Fruit fly (Drosophila melanogaster) whole organism, embryonic: Measurements from ENCODE around the gene CG43131.

ENCODE experiments used
- Atf-2 ChIP-seq: fragments of 200-800 bp; sonication (Bioruptor generic); optimal IDR thresholded peaks from 2 replicates; lab custom pipeline; 2016; ENCODE audit warnings: missing biosample characterization, missing genetic modification characterization
- B-H2 ChIP-seq: fragments of 200-800 bp; sonication (Bioruptor generic); optimal IDR thresholded peaks from 2 replicates; lab custom pipeline; 2018; ENCODE audit warnings: missing biosample characterization, mild to moderate bottlenecking, missing genetic modification characterization
- CG10321 ChIP-seq: fragments of 200-800 bp; sonication (Bioruptor generic); IDR thresholded peaks from 2 replicates; pipeline ENCODE4 v1.3.6; 2022; ENCODE audit warnings: missing biosample characterization, missing genetic modification characterization
- CG10366 ChIP-seq: fragments of 200-800 bp; sonication (Bioruptor generic); IDR thresholded peaks from 2 replicates; pipeline ENCODE4 v1.3.6; 2022; ENCODE audit warnings: missing biosample characterization, missing genetic modification characterization
- CG10543 ChIP-seq: fragments of 200-800 bp; sonication (Bioruptor generic); optimal IDR thresholded peaks from 3 replicates; lab custom pipeline; 2017; ENCODE audit warnings: missing biosample characterization, mild to moderate bottlenecking, missing genetic modification characterization, moderate library complexity
- CG10979 ChIP-seq: fragments of 200-800 bp; sonication (Bioruptor generic); optimal IDR thresholded peaks from 2 replicates; lab custom pipeline; 2018; ENCODE audit warnings: missing biosample characterization, mild to moderate bottlenecking, missing genetic modification characterization, moderate library complexity
- CG13624 ChIP-seq: fragments of 200-800 bp; sonication (Bioruptor generic); optimal IDR thresholded peaks from 2 replicates; lab custom pipeline; 2016; ENCODE audit warnings: missing biosample characterization, missing genetic modification characterization
- CG14014 ChIP-seq: fragments of 200-800 bp; sonication (Bioruptor generic); IDR thresholded peaks from 2 replicates; pipeline ENCODE4 v1.3.6; 2022; ENCODE audit warnings: missing biosample characterization, missing genetic modification characterization
- CG14965 ChIP-seq: fragments of 200-800 bp; sonication (Bioruptor generic); optimal IDR thresholded peaks from 2 replicates; lab custom pipeline; 2016; ENCODE audit warnings: missing biosample characterization, missing genetic modification characterization, borderline replicate concordance
- CG15073 ChIP-seq: fragments of 200-800 bp; sonication (Bioruptor generic); optimal IDR thresholded peaks from 2 replicates; lab custom pipeline; 2016; ENCODE audit warnings: missing biosample characterization, missing genetic modification characterization
- CG15479 ChIP-seq: fragments of 200-800 bp; sonication (Bioruptor generic); optimal IDR thresholded peaks from 3 replicates; lab custom pipeline; 2019; ENCODE audit warnings: missing biosample characterization, mild to moderate bottlenecking, missing genetic modification characterization, moderate library complexity
- CG16813 ChIP-seq: fragments of 200-800 bp; sonication (Bioruptor generic); IDR thresholded peaks from 3 replicates; pipeline ENCODE4 v1.3.6; 2022; ENCODE audit warnings: missing biosample characterization, missing genetic modification characterization; ENCODE audit not compliant: partially characterized antibody
- CG17912 ChIP-seq: fragments of 200-800 bp; sonication (Bioruptor generic); optimal IDR thresholded peaks from 2 replicates; lab custom pipeline; 2018; ENCODE audit warnings: missing biosample characterization, mild to moderate bottlenecking, missing genetic modification characterization
- CG2678 ChIP-seq: fragments of 200-800 bp; sonication (Bioruptor generic); optimal IDR thresholded peaks from 3 replicates; lab custom pipeline; 2019; ENCODE audit warnings: missing biosample characterization, mild to moderate bottlenecking, missing genetic modification characterization, moderate library complexity
- CG30403 ChIP-seq: fragments of 200-800 bp; sonication (Bioruptor generic); optimal IDR thresholded peaks from 3 replicates; lab custom pipeline; 2016; ENCODE audit warnings: missing biosample characterization, missing genetic modification characterization
- CG31441 ChIP-seq: fragments of 200-800 bp; sonication (Bioruptor generic); IDR thresholded peaks from 2 replicates; pipeline ENCODE4 v1.3.6; 2022; ENCODE audit warnings: missing biosample characterization, missing genetic modification characterization
- CG3838 ChIP-seq: fragments of 200-800 bp; sonication (Bioruptor generic); optimal IDR thresholded peaks from 3 replicates; lab custom pipeline; 2016; ENCODE audit warnings: missing biosample characterization, missing genetic modification characterization
- CG6689 ChIP-seq: fragments of 200-800 bp; sonication (Bioruptor generic); IDR thresholded peaks from 2 replicates; pipeline ENCODE4 v1.3.6; 2022; ENCODE audit warnings: missing biosample characterization, missing genetic modification characterization
- CG7271 ChIP-seq: fragments of 200-800 bp; sonication (Bioruptor generic); optimal IDR thresholded peaks from 2 replicates; lab custom pipeline; 2018; ENCODE audit warnings: missing biosample characterization, mild to moderate bottlenecking, missing genetic modification characterization, moderate library complexity
- CG7745 ChIP-seq: fragments of 200-800 bp; sonication (Bioruptor generic); optimal IDR thresholded peaks from 2 replicates; lab custom pipeline; 2018; ENCODE audit warnings: missing biosample characterization, mild to moderate bottlenecking, missing genetic modification characterization, moderate library complexity
- CG7928 ChIP-seq: fragments of 200-800 bp; sonication (Bioruptor generic); optimal IDR thresholded peaks from 2 replicates; lab custom pipeline; 2017; ENCODE audit warnings: missing biosample characterization, mild to moderate bottlenecking, missing genetic modification characterization
- CrebB ChIP-seq: fragments of 200-800 bp; sonication (Bioruptor generic); optimal IDR thresholded peaks from 3 replicates; lab custom pipeline; 2018; ENCODE audit warnings: missing biosample characterization, mild to moderate bottlenecking, missing genetic modification characterization
- HmgZ ChIP-seq: fragments of 200-800 bp; sonication (Bioruptor generic); optimal IDR thresholded peaks from 2 replicates; lab custom pipeline; 2018; ENCODE audit warnings: missing biosample characterization, mild to moderate bottlenecking, missing genetic modification characterization
- Hsf ChIP-seq: fragments of 200-800 bp; sonication (Bioruptor generic); optimal IDR thresholded peaks from 3 replicates; lab custom pipeline; 2016; ENCODE audit warnings: missing biosample characterization, missing genetic modification characterization
- Jarid2 ChIP-seq: fragments of 200-800 bp; sonication (Bioruptor generic); optimal IDR thresholded peaks from 3 replicates; lab custom pipeline; 2017; ENCODE audit warnings: mild to moderate bottlenecking, missing biosample characterization, missing genetic modification reagents, missing genetic modification characterization
- Lpt ChIP-seq: fragments of >200 bp; optimal IDR thresholded peaks from 2 replicates; lab custom pipeline; 2018; ENCODE audit warnings: missing biosample characterization, missing genetic modification characterization
- Med ChIP-seq: fragments of 200-800 bp; sonication (Bioruptor generic); peaks from one replicate; lab custom pipeline; 2016; ENCODE audit warnings: missing biosample characterization, missing genetic modification characterization, mild to moderate bottlenecking, inconsistent platforms, moderate library complexity
- Mes4 ChIP-seq: fragments of 200-800 bp; sonication (Bioruptor generic); optimal IDR thresholded peaks from 2 replicates; lab custom pipeline; 2016; ENCODE audit warnings: missing biosample characterization, missing genetic modification characterization
- Xbp1 ChIP-seq: fragments of 200-800 bp; sonication (Bioruptor generic); optimal IDR thresholded peaks from 3 replicates; lab custom pipeline; 2016; ENCODE audit warnings: missing biosample characterization, mild to moderate bottlenecking, missing genetic modification characterization
- YL-1 ChIP-seq: fragments of 200-800 bp; sonication (Bioruptor generic); optimal IDR thresholded peaks from 3 replicates; lab custom pipeline; 2017; ENCODE audit warnings: missing biosample characterization, mild to moderate bottlenecking, missing genetic modification characterization
- aop ChIP-seq: fragments of 200-800 bp; sonication (Bioruptor generic); IDR thresholded peaks from 2 replicates; pipeline ENCODE4 v1.3.6; 2022; ENCODE audit warnings: missing biosample characterization, missing genetic modification characterization
- ato ChIP-seq: fragments of 200-800 bp; sonication (Bioruptor generic); IDR thresholded peaks from 2 replicates; pipeline ENCODE4 v1.3.6; 2022; ENCODE audit warnings: missing biosample characterization, missing genetic modification characterization; ENCODE audit not compliant: partially characterized antibody
- az2 ChIP-seq: fragments of 200-800 bp; sonication (Bioruptor generic); optimal IDR thresholded peaks from 3 replicates; lab custom pipeline; 2016; ENCODE audit warnings: missing biosample characterization, missing genetic modification characterization
- caup ChIP-seq: fragments of 200-800 bp; sonication (Bioruptor generic); optimal IDR thresholded peaks from 3 replicates; lab custom pipeline; 2017; ENCODE audit warnings: missing biosample characterization, mild to moderate bottlenecking, missing genetic modification characterization, moderate library complexity; ENCODE audit not compliant: severe bottlenecking
- chinmo ChIP-seq: fragments of 200-800 bp; sonication (Bioruptor generic); IDR thresholded peaks from 4 replicates; pipeline ENCODE4 v1.3.6; 2022; ENCODE audit warnings: missing biosample characterization, missing genetic modification characterization; ENCODE audit not compliant: partially characterized antibody
- danr ChIP-seq: fragments of 200-800 bp; sonication (Bioruptor generic); IDR thresholded peaks from 2 replicates; pipeline ENCODE4 v1.3.6; 2022; ENCODE audit warnings: missing biosample characterization, missing genetic modification characterization
- fu2 ChIP-seq: fragments of 200-800 bp; sonication (Bioruptor generic); optimal IDR thresholded peaks from 2 replicates; lab custom pipeline; 2016; ENCODE audit warnings: missing biosample characterization, missing genetic modification characterization
- grau ChIP-seq: fragments of 200-800 bp; optimal IDR thresholded peaks from 3 replicates; lab custom pipeline; 2019; ENCODE audit warnings: missing biosample characterization, mild to moderate bottlenecking, missing genetic modification characterization, moderate library complexity
- nmo ChIP-seq: fragments of 200-800 bp; sonication (Bioruptor generic); optimal IDR thresholded peaks from 2 replicates; lab custom pipeline; 2018; ENCODE audit warnings: missing biosample characterization, mild to moderate bottlenecking, missing genetic modification characterization, moderate library complexity
- otp ChIP-seq: fragments of 200-800 bp; sonication (Bioruptor generic); IDR thresholded peaks from 3 replicates; pipeline ENCODE4, ENCODE4 v1.3.6; 2022; ENCODE audit warnings: missing biosample characterization, missing genetic modification characterization
- p53 ChIP-seq: fragments of 200-800 bp; sonication (Bioruptor generic); optimal IDR thresholded peaks from 2 replicates; lab custom pipeline; 2016; ENCODE audit warnings: missing biosample characterization, missing genetic modification characterization
- phol ChIP-seq: fragments of 200-800 bp; sonication (Bioruptor generic); optimal IDR thresholded peaks from 3 replicates; lab custom pipeline; 2018; ENCODE audit warnings: missing biosample characterization, mild to moderate bottlenecking, missing genetic modification characterization, moderate library complexity
- row ChIP-seq: fragments of 200-800 bp; sonication (Bioruptor generic); IDR thresholded peaks from 3 replicates; pipeline ENCODE4 v1.3.6; 2022; ENCODE audit warnings: missing biosample characterization, missing genetic modification characterization
- sc ChIP-seq, 3 experiments: fragments of >200 bp in 2 of 3; fragments of 200-800 bp in 1 of 3; sonication (Bioruptor generic) in 1 of 3; optimal IDR thresholded peaks; 2 replicates in 2 of 3; 3 replicates in 1 of 3; lab custom pipeline; 2017; ENCODE audit warnings: mild to moderate bottlenecking in 1 of 3, missing biosample characterization in 1 of 3, missing genetic modification characterization in 1 of 3, missing genetic modification reagents in 1 of 3
- slbo ChIP-seq: fragments of 200-800 bp; sonication (Bioruptor generic); IDR thresholded peaks from 2 replicates; pipeline ENCODE4 v1.3.6; 2022; ENCODE audit warnings: missing biosample characterization, missing genetic modification characterization
- ssp ChIP-seq: fragments of 200-800 bp; sonication (Bioruptor generic); IDR thresholded peaks from 2 replicates; pipeline ENCODE4 v1.3.6; 2022; ENCODE audit warnings: missing biosample characterization, missing genetic modification characterization
- tin ChIP-seq: fragments of 200-800 bp; sonication (Bioruptor generic); optimal IDR thresholded peaks from 3 replicates; lab custom pipeline; 2016; ENCODE audit warnings: missing biosample characterization, missing genetic modification characterization
- tio ChIP-seq: fragments of 200-800 bp; sonication (Bioruptor generic); optimal IDR thresholded peaks from 2 replicates; lab custom pipeline; 2017; ENCODE audit warnings: missing biosample characterization, missing genetic modification characterization, inconsistent platforms
- tx ChIP-seq: fragments of 200-800 bp; sonication (Bioruptor generic); optimal IDR thresholded peaks from 2 replicates; lab custom pipeline; 2016; ENCODE audit warnings: missing biosample characterization, missing genetic modification characterization
- vvl ChIP-seq: fragments of 200-800 bp; sonication (Bioruptor generic); IDR thresholded peaks from 2 replicates; pipeline ENCODE4 v1.3.6; 2022; ENCODE audit warnings: missing biosample characterization, missing genetic modification characterization
- wek ChIP-seq: fragments of 200-800 bp; sonication (Bioruptor generic); optimal IDR thresholded peaks from 3 replicates; lab custom pipeline; 2018; ENCODE audit warnings: missing biosample characterization, mild to moderate bottlenecking, missing genetic modification characterization, moderate library complexity

CG43131 gene

dm6 chr3R:5060281-5060668 lies 48.7 kb downstream of the CG43131 start (continued):
- TF ChIP-seq CG13624 (GFP tag; lab: Kevin White, UChicago) (no peak), tio (no peak), vvl (GFP tag; lab: Robert Waterston, UW) (no peak), otp (GFP tag; lab: Robert Waterston, UW) (0 out of 3 replicates have a peak, but pooled peaks have one; percentile 42), CG17912 (GFP tag; lab: Kevin White, UChicago) (no peak), CG14965 (GFP tag; lab: Kevin White, UChicago) (no peak), chinmo (no peak), p53 (GFP tag; lab: Kevin White, UChicago) (no peak), Mes4 (GFP tag; lab: Kevin White, UChicago) (peak; percentile 27), CG2678 (no peak), CG14014 (GFP tag; lab: Robert Waterston, UW) (no peak), CG15479 (GFP tag; lab: Kevin White, UChicago) (no peak), aop (GFP tag; lab: Robert Waterston, UW) (no peak), CG16813 (GFP tag; lab: Robert Waterston, UW) (no peak), Jarid2 (GFP tag; lab: Kevin White, UChicago) (no peak), wek (GFP tag; lab: Kevin White, UChicago) (no peak), tin (GFP tag; lab: Kevin White, UChicago) (no peak), CG3838 (GFP tag; lab: Kevin White, UChicago) (no peak), row (no peak; the same call in 2 of the 3 replicates), Lpt (no peak), CG7271 (tag; lab: Kevin White, UChicago) (no peak), phol (tag; lab: Kevin White, UChicago) (peak; percentile 55), CG10321 (GFP tag; lab: Robert Waterston, UW) (no peak), CG31441 (no peak; the same call in 1 of the 2 replicates), B-H2 (no peak), caup (GFP tag; lab: Kevin White, UChicago) (no peak), CG7745 (tag; lab: Kevin White, UChicago) (no peak), fu2 (GFP tag; lab: Kevin White, UChicago) (no peak), CrebB (no peak), sc (optimal IDR thresholded peaks at IDR 0.05; lab: Kevin White, UChicago) (no peak), sc (GFP tag; optimal IDR thresholded peaks at IDR 0.05; lab: Kevin White, UChicago) (no peak), YL-1 (GFP tag; lab: Kevin White, UChicago) (no peak), CG7928 (GFP tag; lab: Kevin White, UChicago) (no peak), Hsf (GFP tag; lab: Kevin White, UChicago) (no peak), Xbp1 (GFP tag; lab: Kevin White, UChicago) (peak; percentile 19), grau (no peak), tx (GFP tag; lab: Kevin White, UChicago) (no peak), CG15073 (GFP tag; lab: Kevin White, UChicago) (no peak), slbo (GFP tag; lab: Robert Waterston, UW) (no peak), Med (GFP tag; lab: Kevin White, UChicago) (peak; percentile 57), CG30403 (GFP tag; lab: Kevin White, UChicago) (peak; percentile 2), ato (GFP tag; lab: Robert Waterston, UW) (no peak), nmo (peak; percentile 13), az2 (GFP tag; lab: Kevin White, UChicago) (peak; percentile 49), CG10543 (GFP tag; lab: Kevin White, UChicago) (no peak), ssp (GFP tag; lab: Robert Waterston, UW) (no peak), Atf-2 (GFP tag; lab: Kevin White, UChicago) (peak; percentile 12), HmgZ (tag; lab: Kevin White, UChicago) (no peak), CG6689 (GFP tag; lab: Robert Waterston, UW) (no peak), CG10366 (GFP tag; lab: Robert Waterston, UW) (no peak), danr (no peak), CG10979 (tag; lab: Kevin White, UChicago) (peak; percentile 44)
